Worm (Caenorhabditis elegans) whole organism, L3 larva: ENCODE results near the gene Y4C6B.3.

ENCODE experiments used
- R02D3.7 ChIP-seq: fragments of 150-350 bp; optimal IDR thresholded peaks from 2 replicates; lab custom pipeline; 2014; ENCODE audit warnings: missing biosample characterization, missing genetic modification characterization
- ZK546.5 ChIP-seq: sonication (generic microtip); optimal IDR thresholded peaks from 2 replicates; lab custom pipeline; 2017; ENCODE audit warnings: missing biosample characterization, missing genetic modification characterization
- ama-1 ChIP-seq: fragments of 150-350 bp; optimal IDR thresholded peaks from 2 replicates; lab custom pipeline; 2018
- ceh-16 ChIP-seq: sonication (generic microtip); optimal IDR thresholded peaks from 2 replicates; lab custom pipeline; 2017; ENCODE audit warnings: missing biosample characterization, missing genetic modification characterization
- ceh-28 ChIP-seq: fragments of 150-350 bp; optimal IDR thresholded peaks from 2 replicates; lab custom pipeline; 2014; ENCODE audit warnings: missing biosample characterization, missing genetic modification reagents, missing genetic modification characterization
- ceh-82 ChIP-seq: fragments of 150-350 bp; optimal IDR thresholded peaks from 2 replicates; lab custom pipeline; 2014; ENCODE audit warnings: missing biosample characterization, missing genetic modification characterization
- ceh-9 ChIP-seq: sonication (generic microtip); optimal IDR thresholded peaks from 2 replicates; lab custom pipeline; 2018; ENCODE audit warnings: missing biosample characterization, missing genetic modification characterization
- egl-5 ChIP-seq: fragments of 150-350 bp; optimal IDR thresholded peaks from 2 replicates; lab custom pipeline; 2017; ENCODE audit warnings: missing biosample characterization, missing genetic modification reagents, missing genetic modification characterization, inconsistent platforms
- elt-2 ChIP-seq: sonication (generic microtip); optimal IDR thresholded peaks from 2 replicates; lab custom pipeline; 2016; ENCODE audit warnings: missing genetic modification reagents, mild to moderate bottlenecking, missing genetic modification characterization, missing compliant biosample characterization
- elt-3 ChIP-seq, 3 experiments: fragments of 150-350 bp in 1 of 3; sonication (generic microtip) in 2 of 3; optimal IDR thresholded peaks; 2 replicates in 2 of 3; 4 replicates in 1 of 3; lab custom pipeline; 2014 to 2017; ENCODE audit warnings: missing biosample characterization in 3 of 3, missing genetic modification characterization in 3 of 3
- fkh-10 ChIP-seq: sonication (generic microtip); optimal IDR thresholded peaks from 2 replicates; lab custom pipeline; 2017; ENCODE audit warnings: missing biosample characterization, missing genetic modification reagents, missing genetic modification characterization
- fkh-2 ChIP-seq: fragments of 150-350 bp; optimal IDR thresholded peaks from 2 replicates; lab custom pipeline; 2014; ENCODE audit warnings: missing biosample characterization, missing genetic modification reagents, missing genetic modification characterization
- hmg-11 ChIP-seq: sonication (generic microtip); optimal IDR thresholded peaks from 2 replicates; lab custom pipeline; 2016; ENCODE audit warnings: missing genetic modification characterization, missing compliant biosample characterization
- jun-1 ChIP-seq: fragments of 150-350 bp; optimal IDR thresholded peaks from 2 replicates; lab custom pipeline; 2014; ENCODE audit warnings: missing biosample characterization, missing genetic modification reagents, missing genetic modification characterization
- lin-15B ChIP-seq: fragments of 150-350 bp; optimal IDR thresholded peaks from 2 replicates; lab custom pipeline; 2014; ENCODE audit warnings: missing biosample characterization, missing genetic modification characterization
- lin-39 ChIP-seq: fragments of 150-350 bp; optimal IDR thresholded peaks from 2 replicates; lab custom pipeline; 2018; ENCODE audit warnings: missing biosample characterization, missing genetic modification reagents, missing genetic modification characterization
- lsy-12 ChIP-seq: sonication (generic microtip); optimal IDR thresholded peaks from 2 replicates; lab custom pipeline; 2016; ENCODE audit warnings: mild to moderate bottlenecking, missing genetic modification characterization, missing compliant biosample characterization
- mdl-1 ChIP-seq: fragments of 150-350 bp; optimal IDR thresholded peaks from 2 replicates; lab custom pipeline; 2014; ENCODE audit warnings: missing biosample characterization, missing genetic modification characterization
- mml-1 ChIP-seq: fragments of 150-350 bp; sonication (generic microtip); optimal IDR thresholded peaks from 3 replicates; lab custom pipeline; 2014; ENCODE audit warnings: missing biosample characterization, missing genetic modification characterization
- nfya-1 ChIP-seq: sonication (generic microtip); optimal IDR thresholded peaks from 2 replicates; lab custom pipeline; 2017; ENCODE audit warnings: missing genetic modification characterization, mild to moderate bottlenecking, missing compliant biosample characterization, antibody characterized with exemption, moderate library complexity; ENCODE audit not compliant: insufficient read depth
- nhr-11 ChIP-seq: fragments of 150-350 bp; optimal IDR thresholded peaks from 2 replicates; lab custom pipeline; 2014; ENCODE audit warnings: missing biosample characterization, missing genetic modification characterization
- nhr-23 ChIP-seq: fragments of 150-350 bp; optimal IDR thresholded peaks from 2 replicates; lab custom pipeline; 2014; ENCODE audit warnings: missing biosample characterization, missing genetic modification reagents, missing genetic modification characterization
- nhr-25 ChIP-seq: sonication (generic microtip); optimal IDR thresholded peaks from 2 replicates; lab custom pipeline; 2017; ENCODE audit warnings: missing biosample characterization, missing genetic modification characterization
- nhr-28 ChIP-seq: fragments of 150-350 bp; optimal IDR thresholded peaks from 2 replicates; lab custom pipeline; 2014; ENCODE audit warnings: missing biosample characterization, missing genetic modification characterization
- nhr-43 ChIP-seq: sonication (generic microtip); optimal IDR thresholded peaks from 2 replicates; lab custom pipeline; 2016; ENCODE audit warnings: mild to moderate bottlenecking, missing genetic modification characterization, missing compliant biosample characterization; ENCODE audit not compliant: poor library complexity, severe bottlenecking
- nhr-76 ChIP-seq: fragments of 150-350 bp; sonication (generic microtip); optimal IDR thresholded peaks from 5 replicates; lab custom pipeline; 2014; ENCODE audit warnings: missing biosample characterization, missing genetic modification characterization
- nhr-77 ChIP-seq: fragments of 150-350 bp; optimal IDR thresholded peaks from 2 replicates; lab custom pipeline; 2014; ENCODE audit warnings: missing biosample characterization, missing genetic modification characterization
- pha-4 ChIP-seq: fragments of 150-350 bp; optimal IDR thresholded peaks from 2 replicates; lab custom pipeline; 2014; ENCODE audit warnings: missing biosample characterization, missing genetic modification reagents, missing genetic modification characterization
- pqm-1 ChIP-seq: fragments of 150-350 bp; optimal IDR thresholded peaks from 2 replicates; lab custom pipeline; 2017; ENCODE audit warnings: missing biosample characterization, missing genetic modification characterization, inconsistent platforms
- sea-2 ChIP-seq: fragments of 150-350 bp; sonication (generic microtip); optimal IDR thresholded peaks from 4 replicates; lab custom pipeline; 2014; ENCODE audit warnings: missing biosample characterization, missing genetic modification reagents, missing genetic modification characterization
- skn-1 ChIP-seq: fragments of 150-350 bp; optimal IDR thresholded peaks from 2 replicates; lab custom pipeline; 2014; ENCODE audit warnings: missing biosample characterization, missing genetic modification characterization
- snpc-4 ChIP-seq: fragments of 150-350 bp; optimal IDR thresholded peaks from 2 replicates; lab custom pipeline; 2014; ENCODE audit warnings: missing biosample characterization, missing genetic modification characterization
- tbx-2 ChIP-seq: sonication (generic microtip); optimal IDR thresholded peaks from 2 replicates; lab custom pipeline; 2016; ENCODE audit warnings: mild to moderate bottlenecking, missing genetic modification characterization, missing compliant biosample characterization
- unc-39 ChIP-seq: sonication (generic microtip); optimal IDR thresholded peaks from 4 replicates; lab custom pipeline; 2017; ENCODE audit warnings: missing biosample characterization, missing genetic modification characterization
- ztf-11 ChIP-seq: fragments of 150-350 bp; optimal IDR thresholded peaks from 2 replicates; lab custom pipeline; 2014; ENCODE audit warnings: missing biosample characterization, missing genetic modification characterization
- ztf-4 ChIP-seq: fragments of 150-350 bp; optimal IDR thresholded peaks from 2 replicates; lab custom pipeline; 2014; ENCODE audit warnings: missing biosample characterization, missing genetic modification characterization

The Y4C6B.3 gene

DNA sequence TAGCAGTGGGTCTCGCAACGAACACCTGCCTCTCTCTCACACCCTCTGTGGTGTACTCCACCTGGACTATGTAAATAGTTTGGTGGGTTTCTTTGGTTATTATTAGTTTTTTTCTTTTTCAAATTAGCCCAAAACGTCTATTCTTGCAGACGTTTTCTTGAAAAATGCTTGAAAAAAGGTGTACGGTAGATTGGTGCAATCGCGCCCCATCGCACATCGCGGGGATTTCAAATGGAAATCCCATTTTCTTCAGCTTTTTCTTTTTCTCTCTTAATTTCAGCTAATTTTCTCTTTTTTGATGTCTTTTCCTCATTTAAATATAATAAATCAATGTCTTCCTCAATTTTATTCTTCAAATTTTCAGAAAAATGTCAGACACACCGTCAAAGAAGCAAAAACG is 21.8 kb downstream of the Y4C6B.3 start, which contains the start of gene Y4C6B.1:
Gene Y4C6B.1 (plus strand): TSS at position 365 of the 400 bp plus-strand sequence.
- no peak for TF ChIP-seq R02D3.7 (tag; lab: Kevin White, UChicago)
- TF ChIP-seq nfya-1 (tag; lab: Kevin White, UChicago): peak; percentile 22
- TF ChIP-seq lin-15B (tag; lab: Kevin White, UChicago): peak; percentile 30
- TF ChIP-seq, all 47 proteins: peak for 2

DNA sequence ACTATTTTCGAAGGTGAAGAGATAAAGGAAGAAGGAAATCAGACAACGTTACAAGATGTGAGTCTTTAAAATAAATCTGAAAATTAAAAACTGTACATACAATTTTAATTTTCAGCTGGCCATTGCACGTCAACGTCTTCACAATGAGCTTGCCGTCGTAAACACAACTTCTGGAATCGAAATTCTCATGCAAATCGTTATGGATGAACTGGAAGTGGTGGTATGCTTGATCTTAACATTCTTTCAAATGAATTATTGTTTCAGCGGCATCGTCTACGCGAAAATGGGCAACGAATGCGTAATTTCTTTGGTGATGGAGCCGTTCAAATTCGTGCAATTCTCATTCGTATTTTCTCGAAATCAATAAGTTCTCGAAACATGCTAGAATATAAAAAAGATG is 22.3 kb downstream of the Y4C6B.3 start:
- TF ChIP-seq nhr-25: no peak
- TF ChIP-seq ztf-11: no peak
- TF ChIP-seq tbx-2 (tag; lab: Kevin White, UChicago): no peak
- no peak for TF ChIP-seq ceh-16
- no peak for TF ChIP-seq mml-1 (tag; lab: Kevin White, UChicago)
- TF ChIP-seq nhr-28 (tag; lab: Kevin White, UChicago): no peak
- no peak for TF ChIP-seq fkh-10 (GFP tag; lab: Kevin White, UChicago)
- no peak for TF ChIP-seq ztf-4 (tag; lab: Kevin White, UChicago)
- TF ChIP-seq snpc-4 (tag; lab: Kevin White, UChicago): no peak
- TF ChIP-seq ZK546.5 (tag; lab: Kevin White, UChicago): no peak
- no peak for TF ChIP-seq nhr-11
- TF ChIP-seq elt-3 (tag; optimal IDR thresholded peaks at IDR 0.05; lab: Kevin White, UChicago): no peak
- TF ChIP-seq nhr-76 (tag; lab: Kevin White, UChicago): no peak
- TF ChIP-seq nhr-77 (tag; lab: Kevin White, UChicago): no peak
- no peak for TF ChIP-seq mdl-1 (tag; lab: Kevin White, UChicago)
- TF ChIP-seq fkh-2 (tag; lab: Kevin White, UChicago): no peak
- TF ChIP-seq lsy-12 (tag; lab: Kevin White, UChicago): no peak

DNA sequence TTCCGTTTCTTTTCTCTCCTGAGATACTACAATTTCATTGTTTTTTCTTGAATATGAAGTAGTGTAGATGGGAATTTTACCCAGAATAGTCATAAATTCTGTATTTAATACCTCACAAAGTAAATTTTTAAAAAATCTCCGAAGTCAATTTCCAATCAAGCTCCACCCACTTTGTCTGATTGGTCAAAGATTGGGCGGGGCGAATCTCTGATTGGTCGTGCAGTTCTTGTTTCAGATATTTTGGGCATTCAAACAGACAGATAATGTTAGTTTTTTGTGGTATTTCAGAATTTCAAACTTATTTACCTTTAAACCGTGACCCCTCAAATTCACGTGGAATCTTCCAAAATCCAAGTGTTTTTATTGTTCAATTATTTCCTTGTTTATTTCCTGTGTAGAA is 28.3 kb downstream of the Y4C6B.3 start, which contains the start of gene F41H10.5:
Gene F41H10.5 (plus strand): TSS at position 375 of the 400 bp plus-strand sequence.
- TF ChIP-seq nhr-76 (tag; lab: Kevin White, UChicago) (no peak), sea-2 (GFP tag; lab: Kevin White, UChicago) (no peak), nfya-1 (tag; lab: Kevin White, UChicago) (peak; percentile 89)
- TF ChIP-seq, all 47 proteins: peak for 1

ce11 chrIV:5364135-5364609 is 31.9 kb downstream of the Y4C6B.3 start, which contains the start of the genes hda-6 and F41H10.4:
Gene hda-6, minus strand, starts transcription at chrIV:5364306.
Gene F41H10.4, plus strand, starts transcription at chrIV:5364559.
- TF ChIP-seq egl-5 (tag; lab: Kevin White, UChicago) (peak; percentile 73), ztf-4 (tag; lab: Kevin White, UChicago) (no peak), pha-4 (tag; lab: Kevin White, UChicago) (peak; percentile 75), ama-1 (lab: Kevin White, UChicago) (no peak), skn-1 (peak; percentile 9), nhr-43 (tag; lab: Kevin White, UChicago) (peak; percentile 85), lin-39 (tag; lab: Kevin White, UChicago) (peak; percentile 33), lin-15B (tag; lab: Kevin White, UChicago) (peak; percentile 93), nhr-23 (tag; lab: Kevin White, UChicago) (peak; percentile 75), ceh-82 (tag; lab: Kevin White, UChicago) (no peak), ceh-28 (tag; lab: Kevin White, UChicago) (no peak), nhr-77 (tag; lab: Kevin White, UChicago) (no peak), elt-2 (tag; lab: Kevin White, UChicago) (peak; percentile 28), jun-1 (tag; lab: Kevin White, UChicago) (no peak), nhr-28 (tag; lab: Kevin White, UChicago) (no peak), nfya-1 (tag; lab: Kevin White, UChicago) (peak; percentile 75), nhr-25 (peak; percentile 97), snpc-4 (tag; lab: Kevin White, UChicago) (peak; percentile 92)

- no peak for TF ChIP-seq unc-39 (tag; lab: Kevin White, UChicago)
- no peak for TF ChIP-seq ceh-28 (tag; lab: Kevin White, UChicago)
- no peak for TF ChIP-seq nhr-43 (tag; lab: Kevin White, UChicago)
- TF ChIP-seq pqm-1 (tag; lab: Kevin White, UChicago): no peak
- TF ChIP-seq pha-4 (tag; lab: Kevin White, UChicago): no peak
- TF ChIP-seq ceh-9: no peak
- no peak for TF ChIP-seq lin-39 (tag; lab: Kevin White, UChicago)
- TF ChIP-seq mml-1 (tag; lab: Kevin White, UChicago): no peak
- no peak for TF ChIP-seq fkh-2 (tag; lab: Kevin White, UChicago)
- no peak for TF ChIP-seq hmg-11 (tag; lab: Kevin White, UChicago)
- no peak for TF ChIP-seq ama-1 (lab: Kevin White, UChicago)
- no peak for TF ChIP-seq ZK546.5 (tag; lab: Kevin White, UChicago)
Measured at ce11 chrIV:5366567-5366966, 34.3 kb downstream of the Y4C6B.3 start, which contains the start of gene sand-1. Gene sand-1, plus strand, starts transcription at chrIV:5366867.
